Fruit fly (Drosophila melanogaster): ENCODE results near the gene Adhr.

dm6 chr2L:14632799-14633198, 17.4 kb downstream of the Adhr start:
- TF ChIP-seq cnc (optimal IDR thresholded peaks at IDR 0.05) (no peak), CG1620 (GFP tag; optimal IDR thresholded peaks at IDR 0.05) (no peak), CG11617 (GFP tag; optimal IDR thresholded peaks at IDR 0.05) (no peak), CG14711 (tag; optimal IDR thresholded peaks at IDR 0.05) (no peak), Clk (GFP tag; optimal IDR thresholded peaks at IDR 0.05) (no peak), CG7045 (GFP tag; optimal IDR thresholded peaks at IDR 0.05) (no peak), CG33017 (tag; optimal IDR thresholded peaks at IDR 0.05) (no peak), CG12768 (GFP tag; optimal IDR thresholded peaks at IDR 0.05) (no peak), ovo (GFP tag; optimal IDR thresholded peaks at IDR 0.05) (no peak), bab1 (GFP tag; optimal IDR thresholded peaks at IDR 0.05) (no peak), Hr96 (GFP tag; optimal IDR thresholded peaks at IDR 0.05) (no peak)
